Worm (Caenorhabditis elegans): Measurements from ENCODE around the gene col-99.

- TF ChIP-seq hmbx-1 (tag; optimal IDR thresholded peaks at IDR 0.05) (no peak), hnd-1 (tag; optimal IDR thresholded peaks at IDR 0.05) (peak; percentile 43), ama-1 (optimal IDR thresholded peaks at IDR 0.05) (no peak), sea-1 (GFP tag; conservative IDR thresholded peaks at IDR 0.05) (0 out of 2 replicates have a peak, but pooled peaks have one; percentile 14), pes-1 (GFP tag; IDR thresholded peaks at IDR 0.05) (peak; percentile 76), B0310.2 (tag; optimal IDR thresholded peaks at IDR 0.05) (peak; percentile 30), scrt-1 (GFP tag; IDR thresholded peaks at IDR 0.05) (0 out of 2 replicates have a peak, but pooled peaks have one; percentile 24), aly-1 (tag; optimal IDR thresholded peaks at IDR 0.05) (no peak), tbx-11 (GFP tag; IDR thresholded peaks at IDR 0.05) (no peak), ceh-13 (GFP tag; optimal IDR thresholded peaks at IDR 0.05) (peak; percentile 26), ceh-36 (tag; optimal IDR thresholded peaks at IDR 0.05) (peak; percentile 7), ets-7 (tag; optimal IDR thresholded peaks at IDR 0.05) (peak; percentile 9), flt-1 (GFP tag; IDR thresholded peaks at IDR 0.05) (no peak), hmg-4 (GFP tag; optimal IDR thresholded peaks at IDR 0.05) (peak; percentile 32)
Measured at ce11 chrIV:192046-192445, 44.3 kb upstream of the col-99 start, which contains the start of gene Y38C1AA.12.

All from whole organism, early embryonic.